Fruit fly (Drosophila melanogaster) whole organism, embryonic: ENCODE results near the gene brat.

Experiments used
- Adf1 ChIP-seq: fragments of 200-800 bp; sonication (Bioruptor generic); IDR thresholded peaks from 2 replicates; pipeline ENCODE4 v1.3.6; 2022; ENCODE audit warnings: missing biosample characterization, missing genetic modification characterization
- CG1233 ChIP-seq: fragments of 200-800 bp; sonication (Bioruptor generic); optimal IDR thresholded peaks from 4 replicates; lab custom pipeline; 2018; ENCODE audit warnings: missing biosample characterization, mild to moderate bottlenecking, missing genetic modification characterization
- CG16779 ChIP-seq: fragments of 200-800 bp; sonication (Bioruptor generic); IDR thresholded peaks from 2 replicates; pipeline ENCODE4 v1.3.6; 2022; ENCODE audit warnings: missing biosample characterization, missing genetic modification characterization
- CG3281 ChIP-seq: fragments of 200-800 bp; sonication (Bioruptor generic); optimal IDR thresholded peaks from 3 replicates; lab custom pipeline; 2017; ENCODE audit warnings: missing biosample characterization, mild to moderate bottlenecking, missing genetic modification characterization
- CG6175 ChIP-seq: fragments of 200-800 bp; sonication (Bioruptor generic); IDR thresholded peaks from 3 replicates; pipeline ENCODE4 v1.3.6; 2022; ENCODE audit warnings: missing biosample characterization, missing genetic modification characterization
- Hey ChIP-seq: fragments of 200-800 bp; sonication (Bioruptor generic); optimal IDR thresholded peaks from 3 replicates; lab custom pipeline; 2018; ENCODE audit warnings: missing biosample characterization, mild to moderate bottlenecking, missing genetic modification characterization
- Taf1 ChIP-seq: fragments of 200-800 bp; sonication (Bioruptor generic); IDR thresholded peaks from 2 replicates; pipeline ENCODE4 v1.3.6; 2022; ENCODE audit warnings: missing biosample characterization, missing genetic modification characterization
- esg ChIP-seq: fragments of 200-800 bp; sonication (Bioruptor generic); conservative IDR thresholded peaks from 2 replicates; pipeline ENCODE4 v1.3.6; 2022; ENCODE audit warnings: missing biosample characterization, missing genetic modification characterization
- exex ChIP-seq: fragments of 200-800 bp; sonication (Bioruptor generic); optimal IDR thresholded peaks from 4 replicates; lab custom pipeline; 2018; ENCODE audit warnings: missing biosample characterization, mild to moderate bottlenecking, missing genetic modification characterization, moderate library complexity
- vvl ChIP-seq: fragments of 200-800 bp; sonication (Bioruptor generic); IDR thresholded peaks from 2 replicates; pipeline ENCODE4 v1.3.6; 2022; ENCODE audit warnings: missing biosample characterization, missing genetic modification characterization

DNA sequence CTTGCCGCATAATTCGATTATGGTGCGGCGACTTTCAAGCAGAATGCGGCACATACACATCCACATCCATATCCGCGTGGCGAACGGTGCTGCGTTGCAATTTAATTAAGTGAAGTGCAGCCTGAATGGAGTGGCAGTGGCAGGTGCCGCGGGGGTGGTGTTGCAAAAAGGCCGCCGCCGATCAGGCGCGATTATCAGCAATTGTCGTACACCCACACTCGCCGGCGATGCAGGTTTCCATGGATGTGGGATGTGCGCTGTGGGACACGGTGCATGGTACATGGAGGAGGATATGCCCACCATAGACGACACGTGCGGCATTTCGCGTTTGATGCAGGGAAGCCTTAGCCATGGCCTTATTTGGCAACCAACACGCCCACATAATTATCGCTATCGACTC, 94.0 kb downstream of the brat start:
- no peak for TF ChIP-seq CG6175
- TF ChIP-seq exex (tag; lab: Kevin White, UChicago): no peak
- no peak for TF ChIP-seq Adf1 (GFP tag; lab: Robert Waterston, UW)
- no peak for TF ChIP-seq CG16779
- peak; percentile 81 for TF ChIP-seq Hey (tag; lab: Kevin White, UChicago)
- TF ChIP-seq Taf1 (GFP tag; lab: Robert Waterston, UW): no peak
- TF ChIP-seq vvl (GFP tag; lab: Robert Waterston, UW): no peak
- TF ChIP-seq esg (GFP tag; lab: Robert Waterston, UW): no peak
- no peak for TF ChIP-seq CG3281
- TF ChIP-seq CG1233 (GFP tag; lab: Kevin White, UChicago): no peak
